Fruit fly (Drosophila melanogaster): ENCODE results near the gene CG43732.

Gene CG43732

DNA sequence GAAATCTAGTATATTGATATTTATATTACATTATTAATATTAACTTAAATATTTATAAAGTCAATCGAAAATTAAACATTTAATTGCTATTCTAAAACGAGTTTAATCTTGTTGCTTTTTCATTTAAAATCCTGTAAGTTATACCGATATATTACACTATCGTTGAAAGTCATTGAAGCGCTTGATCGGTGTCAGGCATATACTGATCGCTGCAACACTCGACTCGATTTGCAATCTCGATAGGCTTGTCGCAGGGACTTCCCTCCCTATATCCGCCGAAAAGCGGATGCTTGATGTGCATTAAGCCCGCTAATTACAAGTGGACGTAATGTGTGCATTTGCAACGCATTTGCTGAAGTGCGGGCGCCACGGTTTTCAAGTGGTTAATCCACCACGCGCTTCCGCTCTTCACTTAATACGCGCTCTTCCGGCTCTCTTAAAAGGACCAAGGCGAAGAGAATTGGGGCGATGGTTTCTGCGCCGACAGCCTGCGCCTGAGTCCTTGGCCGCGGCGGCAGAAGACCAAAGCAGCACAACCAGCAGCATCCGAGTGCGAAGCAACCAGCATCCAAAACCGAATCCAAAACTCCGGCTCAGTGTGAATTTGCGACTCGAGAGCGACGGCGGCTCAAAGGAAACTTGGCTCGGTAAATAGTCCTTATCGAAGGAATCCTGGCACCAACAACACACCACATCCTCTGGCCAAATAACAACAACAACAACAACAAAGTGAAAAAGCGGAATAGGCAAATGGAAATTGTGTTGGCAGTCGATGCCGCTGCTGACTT is 20.9 kb upstream of the CG43732 start, which contains the start of gene CG42613 (continued):
- TF ChIP-seq Ptx1 (GFP tag; IDR thresholded peaks at IDR 0.05) = peak; percentile 39
- peak; percentile 34 for TF ChIP-seq CG12942 (GFP tag; optimal IDR thresholded peaks at IDR 0.05)
- no peak for TF ChIP-seq Dip2 (GFP tag; IDR thresholded peaks at IDR 0.05)
- TF ChIP-seq ac (GFP tag; optimal IDR thresholded peaks at IDR 0.05) = no peak
- TF ChIP-seq ranshi (GFP tag; IDR thresholded peaks at IDR 0.05) = peak; percentile 50
- no peak; the same call in 1 of the 2 replicates for TF ChIP-seq dimm (GFP tag; IDR thresholded peaks at IDR 0.05)
- TF ChIP-seq nerfin-2 (GFP tag; IDR thresholded peaks at IDR 0.05; ENCODE audit: partially characterized antibody) = no peak
- TF ChIP-seq CG10366 (GFP tag; IDR thresholded peaks at IDR 0.05) = peak; percentile 56
- TF ChIP-seq CG8281 (tag; optimal IDR thresholded peaks at IDR 0.05) = no peak
- TF ChIP-seq Oli (tag; optimal IDR thresholded peaks at IDR 0.05) = peak; percentile 38
- peak; percentile 50 for TF ChIP-seq NC2α (GFP tag; optimal IDR thresholded peaks at IDR 0.05)
- no peak for TF ChIP-seq Rx (GFP tag; IDR thresholded peaks at IDR 0.05)
- TF ChIP-seq CG17328 (GFP tag; IDR thresholded peaks at IDR 0.05) = peak; percentile 85
- TF ChIP-seq tgo (GFP tag; IDR thresholded peaks at IDR 0.05) = no peak
- TF ChIP-seq CG4707 (GFP tag; optimal IDR thresholded peaks at IDR 0.05) = peak; percentile 64
- TF ChIP-seq Lhr (GFP tag; optimal IDR thresholded peaks at IDR 0.05) = peak; percentile 62
- TF ChIP-seq sens-2 (GFP tag; IDR thresholded peaks at IDR 0.05) = 0 out of 2 replicates have a peak, but pooled peaks have one; percentile 47
- TF ChIP-seq Bdp1 (GFP tag; optimal IDR thresholded peaks at IDR 0.05) = no peak
- peak; percentile 64 for TF ChIP-seq zen2 (GFP tag; IDR thresholded peaks at IDR 0.05; ENCODE audit: partially characterized antibody)
- TF ChIP-seq CG12071 (GFP tag; optimal IDR thresholded peaks at IDR 0.05) = peak; percentile 84
- peak; percentile 52 for TF ChIP-seq PHDP (tag; optimal IDR thresholded peaks at IDR 0.05)

DNA sequence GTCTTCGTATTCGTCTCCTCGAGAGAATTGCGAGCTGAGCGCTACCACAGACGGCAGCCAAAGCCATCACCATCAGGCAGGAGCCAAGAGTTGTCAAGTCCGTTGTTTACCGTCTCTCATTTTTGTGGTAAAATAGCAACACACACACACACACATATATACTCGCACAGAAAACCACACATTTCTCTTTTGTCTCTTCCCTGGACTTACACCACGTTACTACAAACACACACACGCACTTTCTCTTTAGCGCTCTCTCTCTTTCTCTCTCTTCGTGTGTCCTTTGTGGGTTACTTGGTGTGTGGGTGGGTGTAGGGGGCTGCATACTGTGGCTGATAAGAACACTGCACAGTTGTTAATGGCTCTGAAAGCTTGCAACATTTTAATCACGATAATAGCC is 18.3 kb upstream of the CG43732 start:
- TF ChIP-seq CG1647 (GFP tag; optimal IDR thresholded peaks at IDR 0.05) = no peak
- TF ChIP-seq Ssrp (tag; optimal IDR thresholded peaks at IDR 0.05) = no peak
- TF ChIP-seq cg (GFP tag; optimal IDR thresholded peaks at IDR 0.05) = peak; percentile 36
- TF ChIP-seq Dp (GFP tag; optimal IDR thresholded peaks at IDR 0.05) = no peak
- no peak for TF ChIP-seq ems (GFP tag; optimal IDR thresholded peaks at IDR 0.05)
- no peak for TF ChIP-seq zf30C (GFP tag; optimal IDR thresholded peaks at IDR 0.05)
- peak; percentile 51 to 75 for TF ChIP-seq Trl (optimal IDR thresholded peaks at IDR 0.05)
- TF ChIP-seq Trl (GFP tag; optimal IDR thresholded peaks at IDR 0.05) = no peak
- peak; percentile 87 for TF ChIP-seq CG3163 (GFP tag; optimal IDR thresholded peaks at IDR 0.05)
- TF ChIP-seq Optix (GFP tag; IDR thresholded peaks at IDR 0.05) = no peak
- TF ChIP-seq CG14014 (GFP tag; IDR thresholded peaks at IDR 0.05) = no peak
- peak; percentile 0 for TF ChIP-seq ewg (GFP tag; optimal IDR thresholded peaks at IDR 0.05)
- TF ChIP-seq CG1529 (GFP tag; optimal IDR thresholded peaks at IDR 0.05) = no peak
- no peak for TF ChIP-seq CG14050 (GFP tag; IDR thresholded peaks at IDR 0.05)
- no peak for TF ChIP-seq CG31441 (GFP tag; IDR thresholded peaks at IDR 0.05)
- no peak for TF ChIP-seq Blimp-1 (GFP tag; optimal IDR thresholded peaks at IDR 0.05)
- TF ChIP-seq Mes4 (GFP tag; optimal IDR thresholded peaks at IDR 0.05) = no peak

DNA sequence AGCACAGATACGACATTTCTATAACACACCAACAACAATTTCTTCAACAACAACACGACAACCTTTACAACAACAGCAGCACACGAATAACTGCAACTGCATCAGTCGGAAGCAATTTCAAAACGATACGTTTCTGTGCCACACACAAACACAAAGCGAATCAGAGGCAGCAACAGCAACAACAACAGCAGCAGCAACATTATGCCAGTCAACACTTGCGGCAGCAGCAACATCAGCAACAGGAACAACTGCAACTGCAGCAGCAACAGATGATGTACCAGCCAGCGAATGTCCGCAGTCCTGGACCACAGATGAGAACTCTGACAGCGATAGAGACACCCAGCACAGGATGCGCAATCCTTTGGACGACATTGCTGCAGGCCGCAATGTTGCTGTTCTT is 2.7 kb upstream of the CG43732 start:
- TF ChIP-seq CG2712 (tag; optimal IDR thresholded peaks at IDR 0.05) (no peak), fd96Cb (tag; optimal IDR thresholded peaks at IDR 0.05) (no peak), klu (GFP tag; IDR thresholded peaks at IDR 0.05) (no peak), CG8478 (optimal IDR thresholded peaks at IDR 0.05) (peak; percentile 71), Chrac-16 (GFP tag; optimal IDR thresholded peaks at IDR 0.05) (no peak), CG7357 (GFP tag; IDR thresholded peaks at IDR 0.05) (no peak)
